Worm (Caenorhabditis elegans) whole organism, midembryonic: ENCODE measurements around the gene R144.11.
A peak's percentile ranks its signal among the peaks of the same experiment; 100 is the strongest.
"Not testable (repeated sequence)": the region's sequence is repeated elsewhere in the genome, so short reads cannot be mapped to it uniquely, and the experiment has no call there.

Experiments used
- T22C8.4 ChIP-seq: fragments of 200-800 bp; sonication (Bioruptor generic); IDR thresholded peaks from 2 replicates; pipeline ENCODE4 v1.3.6; 2022; ENCODE audit warnings: missing genetic modification characterization, missing compliant biosample characterization
- cog-1 ChIP-seq: sonication (generic microtip); optimal IDR thresholded peaks from 2 replicates; lab custom pipeline; 2016; ENCODE audit warnings: missing genetic modification characterization, missing compliant biosample characterization
- flt-1 ChIP-seq: fragments of 200-800 bp; sonication (Bioruptor generic); IDR thresholded peaks from 2 replicates; pipeline ENCODE4 v1.3.6; 2022; ENCODE audit warnings: missing genetic modification characterization, missing compliant biosample characterization
- klf-2 ChIP-seq: fragments of 200-800 bp; sonication (Bioruptor generic); conservative IDR thresholded peaks from 2 replicates; pipeline ENCODE4 v1.3.6; 2022; ENCODE audit warnings: missing genetic modification reagents, missing genetic modification characterization, missing compliant biosample characterization
- med-1 ChIP-seq: sonication (generic microtip); optimal IDR thresholded peaks from 2 replicates; lab custom pipeline; 2017; ENCODE audit warnings: missing genetic modification characterization, mild to moderate bottlenecking, missing compliant biosample characterization, antibody characterized with exemption, missing genetic modification reagents; ENCODE audit not compliant: insufficient read depth
- ref-1 ChIP-seq: fragments of 200-800 bp; sonication (Bioruptor generic); conservative IDR thresholded peaks from 2 replicates; pipeline ENCODE4 v1.3.6; 2022; ENCODE audit warnings: missing genetic modification reagents, missing genetic modification characterization, missing compliant biosample characterization
- tab-1 ChIP-seq: fragments of 200-800 bp; sonication (Bioruptor generic); IDR thresholded peaks from 2 replicates; pipeline ENCODE4 v1.3.6; 2022; ENCODE audit warnings: missing genetic modification characterization, missing compliant biosample characterization
- ztf-23 ChIP-seq: fragments of 200-800 bp; sonication (Bioruptor generic); IDR thresholded peaks from 2 replicates; pipeline ENCODE4 v1.3.6; 2022; ENCODE audit warnings: missing genetic modification reagents, missing genetic modification characterization, missing compliant biosample characterization
- ztf-29 ChIP-seq: fragments of 200-800 bp; sonication (Bioruptor generic); IDR thresholded peaks from 2 replicates; pipeline ENCODE4 v1.3.6; 2022; ENCODE audit warnings: missing genetic modification reagents, missing genetic modification characterization, missing compliant biosample characterization

R144.11 gene

DNA sequence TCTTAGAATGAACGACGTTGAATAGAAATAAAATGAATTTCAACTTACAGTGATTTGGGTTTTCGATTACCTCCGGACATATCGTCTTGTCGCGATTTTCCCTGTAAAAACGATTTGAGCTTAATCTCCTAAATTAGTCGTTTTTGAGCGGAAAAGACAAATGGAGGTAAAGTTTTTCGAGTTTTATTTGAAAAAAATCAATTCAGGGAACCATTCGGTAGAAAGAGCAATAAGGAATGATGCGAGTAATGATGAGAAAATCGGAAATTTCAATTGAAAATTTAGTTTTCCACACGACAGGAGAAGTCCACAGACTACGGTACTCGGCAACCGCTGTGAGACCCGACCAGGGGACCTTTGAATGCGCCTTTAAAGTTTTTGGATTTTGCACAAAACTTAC lies 6.4 kb downstream of the R144.11 start, which contains the start of gene R144.10:
Gene R144.10 (minus strand): TSS at position 101 of the 400 bp plus-strand sequence.
- no peak for TF ChIP-seq ref-1 (GFP tag; lab: Robert Waterston, UW)
- TF ChIP-seq flt-1 (GFP tag; lab: Robert Waterston, UW): no peak
- no peak for TF ChIP-seq klf-2 (GFP tag; lab: Robert Waterston, UW)
- TF ChIP-seq cog-1 (tag; lab: Kevin White, UChicago): no peak
- no peak for TF ChIP-seq ztf-29 (GFP tag; lab: Robert Waterston, UW)
- no peak for TF ChIP-seq tab-1 (GFP tag; lab: Robert Waterston, UW)
- no peak for TF ChIP-seq med-1 (GFP tag; lab: Kevin White, UChicago)
- TF ChIP-seq T22C8.4: no peak
- no peak for TF ChIP-seq ztf-23 (GFP tag; lab: Robert Waterston, UW)

ce11 chrIII:4998956-4999425 lies 9.6 kb downstream of the R144.11 start, which contains the start of gene smcr-8:
smcr-8 (plus strand) TSS chrIII:4999375.
- TF ChIP-seq tab-1 (GFP tag; lab: Robert Waterston, UW): no peak
- TF ChIP-seq cog-1 (tag; lab: Kevin White, UChicago): no peak
- TF ChIP-seq med-1 (GFP tag; lab: Kevin White, UChicago): no peak
- TF ChIP-seq ref-1 (GFP tag; lab: Robert Waterston, UW): no peak
- TF ChIP-seq ztf-23 (GFP tag; lab: Robert Waterston, UW): no peak
- TF ChIP-seq T22C8.4: no peak
- TF ChIP-seq ztf-29 (GFP tag; lab: Robert Waterston, UW): no peak
- no peak for TF ChIP-seq klf-2 (GFP tag; lab: Robert Waterston, UW)
- TF ChIP-seq flt-1 (GFP tag; lab: Robert Waterston, UW): no peak

DNA sequence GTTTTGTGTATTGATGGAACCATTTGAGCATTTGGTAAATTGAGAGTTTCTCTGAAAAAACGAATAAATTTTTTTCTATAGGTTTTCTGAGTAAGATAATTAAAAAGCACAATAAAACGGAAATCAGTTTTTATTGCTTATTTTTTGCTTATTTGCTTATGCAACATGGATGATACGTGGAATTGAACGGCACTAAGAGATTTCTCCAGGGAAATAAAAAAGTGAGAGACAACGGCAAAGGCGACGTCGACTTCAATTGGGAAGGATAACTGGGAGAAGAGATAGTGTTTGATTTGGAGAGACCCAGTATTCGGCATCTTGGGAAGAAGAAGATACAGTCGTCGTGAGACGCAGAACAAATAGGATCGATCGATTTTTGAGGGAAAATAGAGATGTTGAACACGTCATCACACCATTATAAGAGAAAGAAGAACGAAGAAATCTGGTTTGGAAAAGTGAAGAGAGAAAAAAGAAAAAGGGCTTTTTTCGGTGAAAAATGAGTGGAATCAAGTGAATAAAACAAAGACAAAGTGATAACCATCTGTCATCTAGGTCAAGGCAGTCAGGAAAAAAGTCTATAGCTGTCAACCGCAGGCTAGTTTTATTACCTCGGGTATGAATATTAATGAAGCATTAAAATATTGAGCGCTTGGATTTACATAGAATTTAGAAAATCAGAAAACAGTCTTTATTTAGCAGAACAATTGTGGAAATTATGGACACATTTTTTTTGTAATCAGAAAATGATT lies 10.3 kb downstream of the R144.11 start, which contains the start of gene tmem-131:
Gene tmem-131 (minus strand): TSS at position 51 of the 749 bp plus-strand sequence.
- peak; percentile 57; the same call in 1 of the 2 replicates for TF ChIP-seq T22C8.4
- no peak for TF ChIP-seq ztf-23 (GFP tag; lab: Robert Waterston, UW)
- no peak for TF ChIP-seq med-1 (GFP tag; lab: Kevin White, UChicago)
- no peak for TF ChIP-seq cog-1 (tag; lab: Kevin White, UChicago)

- no peak for TF ChIP-seq ztf-23 (GFP tag; lab: Robert Waterston, UW)
- TF ChIP-seq cog-1 (tag; lab: Kevin White, UChicago): no peak
- no peak for TF ChIP-seq T22C8.4
- TF ChIP-seq ztf-29 (GFP tag; lab: Robert Waterston, UW): no peak
- TF ChIP-seq tab-1 (GFP tag; lab: Robert Waterston, UW): no peak
- TF ChIP-seq ref-1 (GFP tag; lab: Robert Waterston, UW): no peak
- no peak for TF ChIP-seq med-1 (GFP tag; lab: Kevin White, UChicago)
These were observed 21.0 kb downstream of the R144.11 start for ce11 chrIII:4987666-4988065.

- no peak for TF ChIP-seq tab-1 (GFP tag; lab: Robert Waterston, UW)
- TF ChIP-seq ref-1 (GFP tag; lab: Robert Waterston, UW): no peak
- TF ChIP-seq med-1 (GFP tag; lab: Kevin White, UChicago): no peak
- TF ChIP-seq flt-1 (GFP tag; lab: Robert Waterston, UW): 0 out of 2 replicates have a peak, but pooled peaks have one; percentile 42
- TF ChIP-seq ztf-23 (GFP tag; lab: Robert Waterston, UW): no peak
These were observed 21.8 kb downstream of the R144.11 start, which contains the start of the genes C27F2.10 and wdr-60 for ce11 chrIII:4986790-4987259. C27F2.10 (minus strand) TSS chrIII:4986898. wdr-60 (plus strand) TSS chrIII:4987209.

DNA sequence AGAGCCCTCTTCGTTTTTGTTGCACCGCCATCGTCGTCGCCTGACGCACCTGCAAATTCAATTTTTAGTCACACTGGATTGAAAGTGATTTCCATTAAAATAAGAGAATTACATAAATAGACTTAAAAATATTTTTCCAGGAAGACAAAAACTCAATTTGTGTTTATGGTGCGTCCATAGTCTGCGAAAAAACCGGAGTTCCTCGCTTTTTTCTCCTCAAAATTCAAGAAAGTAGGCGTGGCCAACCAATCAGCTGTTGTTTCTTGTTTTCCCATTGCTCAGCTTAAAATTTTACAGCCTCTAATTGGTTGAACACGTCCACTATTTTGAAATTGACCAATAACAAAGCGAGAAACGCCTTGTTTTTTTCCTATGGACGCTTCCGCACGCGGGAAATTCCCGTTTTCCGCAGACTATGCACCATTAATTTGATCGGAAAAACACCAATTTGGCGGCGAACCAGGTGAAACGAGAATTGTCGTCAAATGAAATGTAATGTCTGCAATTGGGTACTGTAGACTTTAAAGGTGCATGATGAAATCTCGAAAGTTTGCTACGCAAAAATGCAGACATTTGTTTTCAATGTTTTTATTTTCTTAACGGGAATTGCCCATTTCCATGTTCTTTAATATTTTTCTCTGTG lies 24.1 kb downstream of the R144.11 start, which contains the start of gene C27F2.7:
Gene C27F2.7 (minus strand): TSS at position 51 of the 643 bp plus-strand sequence.
- TF ChIP-seq ztf-29 (GFP tag; lab: Robert Waterston, UW): no peak
- TF ChIP-seq T22C8.4: no peak
- no peak for TF ChIP-seq klf-2 (GFP tag; lab: Robert Waterston, UW)
- TF ChIP-seq tab-1 (GFP tag; lab: Robert Waterston, UW): no peak
- no peak for TF ChIP-seq med-1 (GFP tag; lab: Kevin White, UChicago)
- TF ChIP-seq cog-1 (tag; lab: Kevin White, UChicago): no peak
- TF ChIP-seq ztf-23 (GFP tag; lab: Robert Waterston, UW): no peak
- no peak for TF ChIP-seq ref-1 (GFP tag; lab: Robert Waterston, UW)
- TF ChIP-seq flt-1 (GFP tag; lab: Robert Waterston, UW): no peak

- no peak for TF ChIP-seq tab-1 (GFP tag; lab: Robert Waterston, UW)
These were observed 24.7 kb downstream of the R144.11 start for ce11 chrIII:4983961-4984360.

ce11 chrIII:4980367-4980766 lies 28.3 kb downstream of the R144.11 start, which contains the start of gene C27F2.6:
C27F2.6 (minus strand) TSS chrIII:4980467.
- not testable (repeated sequence) for TF ChIP-seq ztf-29 (GFP tag; lab: Robert Waterston, UW); flt-1 (GFP tag; lab: Robert Waterston, UW); cog-1 (tag; lab: Kevin White, UChicago)

DNA sequence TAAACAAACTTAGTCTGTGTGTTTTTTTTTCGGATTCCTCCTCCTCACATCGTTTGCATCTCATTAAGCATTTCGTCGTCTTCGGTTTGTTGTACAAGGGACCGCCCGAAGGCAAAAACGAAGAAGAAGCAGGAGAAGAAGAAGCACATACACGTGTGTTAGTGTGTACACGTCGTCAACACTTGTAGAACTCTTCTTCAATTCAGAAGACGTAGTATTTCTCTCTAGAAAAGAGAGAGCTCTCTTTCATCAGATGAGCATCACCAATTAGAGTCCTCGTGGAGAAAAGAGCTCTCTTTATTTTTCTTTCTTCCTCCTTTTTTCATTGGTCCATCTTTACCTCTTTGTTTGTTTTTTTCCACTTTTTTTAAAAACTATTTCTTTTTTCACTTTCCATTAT lies 40.5 kb downstream of the R144.11 start:
- TF ChIP-seq tab-1 (GFP tag; lab: Robert Waterston, UW): no peak
- no peak for TF ChIP-seq ref-1 (GFP tag; lab: Robert Waterston, UW)
- no peak for TF ChIP-seq flt-1 (GFP tag; lab: Robert Waterston, UW)
